Fruit fly (Drosophila melanogaster): ENCODE measurements around the gene CycK.

- TF ChIP-seq Ets96B (tag; optimal IDR thresholded peaks at IDR 0.05) = peak; percentile 45
- no peak for TF ChIP-seq Hr39 (GFP tag; optimal IDR thresholded peaks at IDR 0.05)
- no peak for TF ChIP-seq Blimp-1 (GFP tag; optimal IDR thresholded peaks at IDR 0.05)
- no peak for TF ChIP-seq CG15336 (GFP tag; IDR thresholded peaks at IDR 0.05)
- no peak for TF ChIP-seq dsx (GFP tag; optimal IDR thresholded peaks at IDR 0.05; ENCODE audit: poor library complexity, severe bottlenecking)
Measured at dm6 chr2L:22108664-22109063, 21.3 kb downstream of the CycK start, which contains the start of gene CG6675.

All from whole organism, prepupa.